Fruit fly (Drosophila melanogaster): ENCODE data around the gene TM9SF3.

- TF ChIP-seq D1 (tag; optimal IDR thresholded peaks at IDR 0.05) (no peak), Ets98B (GFP tag; IDR thresholded peaks at IDR 0.05) (no peak), CG10348 (GFP tag; IDR thresholded peaks at IDR 0.05) (no peak), CG32121 (GFP tag; IDR thresholded peaks at IDR 0.05) (no peak), CG8301 (tag; optimal IDR thresholded peaks at IDR 0.05) (no peak), CG9948 (tag; optimal IDR thresholded peaks at IDR 0.05) (no peak), CG13204 (GFP tag; optimal IDR thresholded peaks at IDR 0.05) (no peak), Snoo (tag; optimal IDR thresholded peaks at IDR 0.05) (no peak), Pif1A (GFP tag; optimal IDR thresholded peaks at IDR 0.05) (no peak), gl (tag; optimal IDR thresholded peaks at IDR 0.05) (no peak), rn (GFP tag; IDR thresholded peaks at IDR 0.05) (no peak), EcR (GFP tag; optimal IDR thresholded peaks at IDR 0.05) (no peak), CG4496 (GFP tag; IDR thresholded peaks at IDR 0.05) (no peak)
These were observed 22.2 kb downstream of the TM9SF3 start for dm6 chr3L:5581542-5581941.
